Worm (Caenorhabditis elegans) whole organism, early embryonic: Measurements from ENCODE around the gene C52B11.5.

ENCODE experiments used
- B0310.2 ChIP-seq: sonication (generic microtip); optimal IDR thresholded peaks from 2 replicates; lab custom pipeline; 2016; ENCODE audit warnings: mild to moderate bottlenecking, missing genetic modification characterization, missing compliant biosample characterization
- F13C5.2 ChIP-seq: sonication (generic microtip); optimal IDR thresholded peaks from 2 replicates; lab custom pipeline; 2017; ENCODE audit warnings: mild to moderate bottlenecking, missing genetic modification characterization, inconsistent platforms, missing compliant biosample characterization
- aly-1 ChIP-seq: sonication (generic microtip); optimal IDR thresholded peaks from 2 replicates; lab custom pipeline; 2016; ENCODE audit warnings: missing genetic modification characterization, missing compliant biosample characterization
- ama-1 ChIP-seq: fragments of 150-350 bp; optimal IDR thresholded peaks from 2 replicates; lab custom pipeline; 2014
- ceh-13 ChIP-seq: fragments of 200-800 bp; sonication (Bioruptor generic); optimal IDR thresholded peaks from 2 replicates; lab custom pipeline; 2018; ENCODE audit warnings: mild to moderate bottlenecking, missing genetic modification characterization, missing compliant biosample characterization
- ceh-36 ChIP-seq: sonication (generic microtip); optimal IDR thresholded peaks from 2 replicates; lab custom pipeline; 2016; ENCODE audit warnings: missing genetic modification characterization, inconsistent platforms, missing compliant biosample characterization
- ets-7 ChIP-seq: sonication (generic microtip); optimal IDR thresholded peaks from 2 replicates; lab custom pipeline; 2016; ENCODE audit warnings: missing genotype, missing genetic modification characterization, missing compliant biosample characterization
- flt-1 ChIP-seq: fragments of 200-800 bp; sonication (Bioruptor generic); IDR thresholded peaks from 2 replicates; pipeline ENCODE4 v1.3.6; 2022; ENCODE audit warnings: missing genetic modification characterization, missing compliant biosample characterization
- hmbx-1 ChIP-seq: sonication (generic microtip); optimal IDR thresholded peaks from 2 replicates; lab custom pipeline; 2016; ENCODE audit warnings: mild to moderate bottlenecking, missing genetic modification characterization, missing compliant biosample characterization
- hmg-4 ChIP-seq: fragments of 200-800 bp; sonication (Bioruptor generic); optimal IDR thresholded peaks from 2 replicates; lab custom pipeline; 2018; ENCODE audit warnings: mild to moderate bottlenecking, missing genetic modification characterization, missing compliant biosample characterization
- hnd-1 ChIP-seq: sonication (generic microtip); optimal IDR thresholded peaks from 2 replicates; lab custom pipeline; 2016; ENCODE audit warnings: missing genetic modification characterization, missing compliant biosample characterization
- pes-1 ChIP-seq: fragments of 200-800 bp; sonication (Bioruptor generic); IDR thresholded peaks from 2 replicates; pipeline ENCODE4 v1.3.6; 2022; ENCODE audit warnings: missing genetic modification reagents, missing genetic modification characterization, missing compliant biosample characterization
- scrt-1 ChIP-seq: fragments of 200-800 bp; sonication (Bioruptor generic); IDR thresholded peaks from 2 replicates; pipeline ENCODE4 v1.3.6; 2022; ENCODE audit warnings: missing genetic modification characterization, missing compliant biosample characterization
- sea-1 ChIP-seq: fragments of 200-800 bp; sonication (Bioruptor generic); conservative IDR thresholded peaks from 2 replicates; pipeline ENCODE4 v1.3.6; 2022; ENCODE audit warnings: missing genetic modification characterization, missing compliant biosample characterization
- tbx-11 ChIP-seq: fragments of 200-800 bp; sonication (Bioruptor generic); IDR thresholded peaks from 2 replicates; pipeline ENCODE4 v1.3.6; 2022; ENCODE audit warnings: missing genetic modification characterization, missing compliant biosample characterization
- tbx-37 ChIP-seq: fragments of 200-800 bp; sonication (Bioruptor generic); conservative IDR thresholded peaks from 2 replicates; pipeline ENCODE4 v1.3.6; 2022; ENCODE audit warnings: missing genetic modification reagents, missing genetic modification characterization, missing compliant biosample characterization
- tra-4 ChIP-seq: sonication (generic microtip); optimal IDR thresholded peaks from 2 replicates; lab custom pipeline; 2017; ENCODE audit warnings: missing genetic modification characterization, missing compliant biosample characterization

C52B11.5 gene

DNA sequence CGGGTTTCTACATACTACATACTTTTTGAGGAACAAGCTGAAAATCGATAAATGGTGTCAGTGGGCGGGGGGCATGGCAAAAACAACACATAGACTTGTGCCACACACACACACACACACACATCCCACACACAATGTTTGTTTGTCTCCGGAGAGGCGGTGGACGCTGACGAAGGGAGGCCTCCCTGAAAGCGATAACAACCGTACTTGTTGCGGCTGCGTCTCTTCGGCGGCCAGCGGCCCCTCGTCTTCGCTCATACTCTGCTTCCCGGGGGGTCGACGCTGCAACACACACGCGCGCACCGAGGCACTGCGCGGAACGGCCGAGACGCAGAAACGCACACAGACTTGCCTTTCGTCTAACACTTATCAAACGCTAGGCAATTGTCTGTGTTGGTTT is 47.1 kb downstream of the C52B11.5 start:
- no peak for TF ChIP-seq tbx-37 (GFP tag; lab: Robert Waterston, UW)
- peak; percentile 53 for TF ChIP-seq F13C5.2 (tag; lab: Kevin White, UChicago)
- TF ChIP-seq hmbx-1, result no peak
- no peak for TF ChIP-seq ama-1
- no peak for TF ChIP-seq B0310.2 (tag; lab: Kevin White, UChicago)
- no peak for TF ChIP-seq ets-7
- TF ChIP-seq hnd-1 (tag; lab: Kevin White, UChicago), result no peak
- no peak for TF ChIP-seq pes-1
- TF ChIP-seq scrt-1 (GFP tag; lab: Robert Waterston, UW), result no peak
- peak; percentile 78 for TF ChIP-seq hmg-4 (GFP tag; lab: Kevin White, UChicago)
- TF ChIP-seq flt-1, result no peak
- 0 out of 2 replicates have a peak, but pooled peaks have one; percentile 35 for TF ChIP-seq sea-1 (GFP tag; lab: Robert Waterston, UW)
- TF ChIP-seq tbx-11 (GFP tag; lab: Robert Waterston, UW), result no peak
- peak; percentile 53 for TF ChIP-seq aly-1 (tag; lab: Kevin White, UChicago)
- TF ChIP-seq ceh-13 (GFP tag; lab: Kevin White, UChicago), result no peak
- peak; percentile 22 for TF ChIP-seq ceh-36
- no peak for TF ChIP-seq tra-4 (tag; lab: Kevin White, UChicago)

ce11 chrX:1321044-1321443 is 48.5 kb downstream of the C52B11.5 start, which contains the start of gene pdk-1:
Gene pdk-1 (plus strand): TSS chrX:1321344.
- no peak for TF ChIP-seq sea-1 (GFP tag; lab: Robert Waterston, UW)
- TF ChIP-seq ets-7, result no peak
- TF ChIP-seq ceh-36, result no peak
- TF ChIP-seq ceh-13 (GFP tag; lab: Kevin White, UChicago), result no peak
- TF ChIP-seq tbx-37 (GFP tag; lab: Robert Waterston, UW), result no peak
- TF ChIP-seq scrt-1 (GFP tag; lab: Robert Waterston, UW), result no peak
- no peak for TF ChIP-seq hmg-4 (GFP tag; lab: Kevin White, UChicago)
- TF ChIP-seq flt-1, result no peak
- TF ChIP-seq tra-4 (tag; lab: Kevin White, UChicago), result no peak
- no peak for TF ChIP-seq hmbx-1
- TF ChIP-seq pes-1, result no peak
- TF ChIP-seq F13C5.2 (tag; lab: Kevin White, UChicago), result no peak
- TF ChIP-seq hnd-1 (tag; lab: Kevin White, UChicago), result no peak
- no peak for TF ChIP-seq ama-1
- no peak for TF ChIP-seq B0310.2 (tag; lab: Kevin White, UChicago)
- no peak for TF ChIP-seq tbx-11 (GFP tag; lab: Robert Waterston, UW)
- TF ChIP-seq aly-1 (tag; lab: Kevin White, UChicago), result no peak

DNA sequence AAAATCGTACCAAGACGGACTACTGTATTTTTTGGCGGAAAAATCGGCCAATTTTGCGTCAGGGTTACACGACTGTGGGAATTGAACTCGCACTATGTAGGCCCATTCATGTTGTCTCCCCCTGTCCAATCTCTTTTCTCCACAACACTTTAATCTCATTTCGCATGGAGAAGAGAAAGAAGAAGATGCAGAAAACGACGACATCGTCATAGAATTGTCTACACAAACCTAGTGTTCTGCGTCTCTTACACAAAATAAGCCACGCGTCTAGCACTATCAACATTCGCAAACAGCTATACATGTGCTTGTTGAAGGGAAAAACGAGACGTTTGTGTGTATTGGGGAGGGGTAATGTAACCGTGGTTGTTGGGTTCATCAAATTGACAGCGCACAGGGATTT is 50.4 kb downstream of the C52B11.5 start:
- TF ChIP-seq ama-1 (no peak), hmg-4 (GFP tag; lab: Kevin White, UChicago) (peak; percentile 23), F13C5.2 (tag; lab: Kevin White, UChicago) (peak; percentile 60)
